Worm (Caenorhabditis elegans) whole organism, L3 larva: ENCODE measurements around the gene C33F10.11.
A peak's percentile ranks its signal among the peaks of the same experiment; 100 is the strongest.
"Not testable (repeated sequence)": the region's sequence is repeated elsewhere in the genome, so short reads cannot be mapped to it uniquely, and the experiment has no call there.

Source experiments
- aly-2 ChIP-seq: fragments of 150-350 bp; optimal IDR thresholded peaks from 2 replicates; lab custom pipeline; 2014; ENCODE audit warnings: missing biosample characterization, missing genetic modification characterization
- ama-1 ChIP-seq: fragments of 150-350 bp; optimal IDR thresholded peaks from 2 replicates; lab custom pipeline; 2018
- ceh-28 ChIP-seq: fragments of 150-350 bp; optimal IDR thresholded peaks from 2 replicates; lab custom pipeline; 2014; ENCODE audit warnings: missing biosample characterization, missing genetic modification reagents, missing genetic modification characterization
- ceh-82 ChIP-seq: fragments of 150-350 bp; optimal IDR thresholded peaks from 2 replicates; lab custom pipeline; 2014; ENCODE audit warnings: missing biosample characterization, missing genetic modification characterization
- daf-12 ChIP-seq: fragments of 150-350 bp; optimal IDR thresholded peaks from 2 replicates; lab custom pipeline; 2014; ENCODE audit warnings: missing biosample characterization, missing genetic modification reagents, missing genetic modification characterization
- elt-1 ChIP-seq: fragments of 150-350 bp; optimal IDR thresholded peaks from 2 replicates; lab custom pipeline; 2014; ENCODE audit warnings: missing biosample characterization, missing genetic modification characterization
- elt-2 ChIP-seq: sonication (generic microtip); optimal IDR thresholded peaks from 2 replicates; lab custom pipeline; 2016; ENCODE audit warnings: missing genetic modification reagents, mild to moderate bottlenecking, missing genetic modification characterization, missing compliant biosample characterization
- elt-3 ChIP-seq, 3 experiments: fragments of 150-350 bp in 1 of 3; sonication (generic microtip) in 2 of 3; optimal IDR thresholded peaks; 2 replicates in 2 of 3; 4 replicates in 1 of 3; lab custom pipeline; 2014 to 2017; ENCODE audit warnings: missing biosample characterization in 3 of 3, missing genetic modification characterization in 3 of 3
- fkh-10 ChIP-seq: sonication (generic microtip); optimal IDR thresholded peaks from 2 replicates; lab custom pipeline; 2017; ENCODE audit warnings: missing biosample characterization, missing genetic modification reagents, missing genetic modification characterization
- fos-1 ChIP-seq: fragments of 150-350 bp; optimal IDR thresholded peaks from 2 replicates; lab custom pipeline; 2014; ENCODE audit warnings: missing biosample characterization, missing genetic modification characterization
- hmg-11 ChIP-seq: sonication (generic microtip); optimal IDR thresholded peaks from 2 replicates; lab custom pipeline; 2016; ENCODE audit warnings: missing genetic modification characterization, missing compliant biosample characterization
- lin-15B ChIP-seq: fragments of 150-350 bp; optimal IDR thresholded peaks from 2 replicates; lab custom pipeline; 2014; ENCODE audit warnings: missing biosample characterization, missing genetic modification characterization
- lin-39 ChIP-seq: fragments of 150-350 bp; optimal IDR thresholded peaks from 2 replicates; lab custom pipeline; 2018; ENCODE audit warnings: missing biosample characterization, missing genetic modification reagents, missing genetic modification characterization
- lsy-12 ChIP-seq: sonication (generic microtip); optimal IDR thresholded peaks from 2 replicates; lab custom pipeline; 2016; ENCODE audit warnings: mild to moderate bottlenecking, missing genetic modification characterization, missing compliant biosample characterization
- mml-1 ChIP-seq: fragments of 150-350 bp; sonication (generic microtip); optimal IDR thresholded peaks from 3 replicates; lab custom pipeline; 2014; ENCODE audit warnings: missing biosample characterization, missing genetic modification characterization
- nfya-1 ChIP-seq: sonication (generic microtip); optimal IDR thresholded peaks from 2 replicates; lab custom pipeline; 2017; ENCODE audit warnings: missing genetic modification characterization, mild to moderate bottlenecking, missing compliant biosample characterization, antibody characterized with exemption, moderate library complexity; ENCODE audit not compliant: insufficient read depth
- nhr-11 ChIP-seq: fragments of 150-350 bp; optimal IDR thresholded peaks from 2 replicates; lab custom pipeline; 2014; ENCODE audit warnings: missing biosample characterization, missing genetic modification characterization
- nhr-23 ChIP-seq: fragments of 150-350 bp; optimal IDR thresholded peaks from 2 replicates; lab custom pipeline; 2014; ENCODE audit warnings: missing biosample characterization, missing genetic modification reagents, missing genetic modification characterization
- nhr-25 ChIP-seq: sonication (generic microtip); optimal IDR thresholded peaks from 2 replicates; lab custom pipeline; 2017; ENCODE audit warnings: missing biosample characterization, missing genetic modification characterization
- nhr-28 ChIP-seq: fragments of 150-350 bp; optimal IDR thresholded peaks from 2 replicates; lab custom pipeline; 2014; ENCODE audit warnings: missing biosample characterization, missing genetic modification characterization
- nhr-43 ChIP-seq: sonication (generic microtip); optimal IDR thresholded peaks from 2 replicates; lab custom pipeline; 2016; ENCODE audit warnings: mild to moderate bottlenecking, missing genetic modification characterization, missing compliant biosample characterization; ENCODE audit not compliant: poor library complexity, severe bottlenecking
- nhr-76 ChIP-seq: fragments of 150-350 bp; sonication (generic microtip); optimal IDR thresholded peaks from 5 replicates; lab custom pipeline; 2014; ENCODE audit warnings: missing biosample characterization, missing genetic modification characterization
- nhr-77 ChIP-seq: fragments of 150-350 bp; optimal IDR thresholded peaks from 2 replicates; lab custom pipeline; 2014; ENCODE audit warnings: missing biosample characterization, missing genetic modification characterization
- pha-4 ChIP-seq: fragments of 150-350 bp; optimal IDR thresholded peaks from 2 replicates; lab custom pipeline; 2014; ENCODE audit warnings: missing biosample characterization, missing genetic modification reagents, missing genetic modification characterization
- sea-2 ChIP-seq: fragments of 150-350 bp; sonication (generic microtip); optimal IDR thresholded peaks from 4 replicates; lab custom pipeline; 2014; ENCODE audit warnings: missing biosample characterization, missing genetic modification reagents, missing genetic modification characterization
- skn-1 ChIP-seq: fragments of 150-350 bp; optimal IDR thresholded peaks from 2 replicates; lab custom pipeline; 2014; ENCODE audit warnings: missing biosample characterization, missing genetic modification characterization
- snpc-4 ChIP-seq: fragments of 150-350 bp; optimal IDR thresholded peaks from 2 replicates; lab custom pipeline; 2014; ENCODE audit warnings: missing biosample characterization, missing genetic modification characterization
- tbx-2 ChIP-seq: sonication (generic microtip); optimal IDR thresholded peaks from 2 replicates; lab custom pipeline; 2016; ENCODE audit warnings: mild to moderate bottlenecking, missing genetic modification characterization, missing compliant biosample characterization
- unc-39 ChIP-seq: sonication (generic microtip); optimal IDR thresholded peaks from 4 replicates; lab custom pipeline; 2017; ENCODE audit warnings: missing biosample characterization, missing genetic modification characterization
- unc-62 ChIP-seq: fragments of 150-350 bp; sonication (generic microtip); optimal IDR thresholded peaks from 4 replicates; lab custom pipeline; 2014; ENCODE audit warnings: missing biosample characterization, missing genetic modification reagents, missing genetic modification characterization
- ztf-11 ChIP-seq: fragments of 150-350 bp; optimal IDR thresholded peaks from 2 replicates; lab custom pipeline; 2014; ENCODE audit warnings: missing biosample characterization, missing genetic modification characterization
- ztf-4 ChIP-seq: fragments of 150-350 bp; optimal IDR thresholded peaks from 2 replicates; lab custom pipeline; 2014; ENCODE audit warnings: missing biosample characterization, missing genetic modification characterization

Gene C33F10.11

DNA sequence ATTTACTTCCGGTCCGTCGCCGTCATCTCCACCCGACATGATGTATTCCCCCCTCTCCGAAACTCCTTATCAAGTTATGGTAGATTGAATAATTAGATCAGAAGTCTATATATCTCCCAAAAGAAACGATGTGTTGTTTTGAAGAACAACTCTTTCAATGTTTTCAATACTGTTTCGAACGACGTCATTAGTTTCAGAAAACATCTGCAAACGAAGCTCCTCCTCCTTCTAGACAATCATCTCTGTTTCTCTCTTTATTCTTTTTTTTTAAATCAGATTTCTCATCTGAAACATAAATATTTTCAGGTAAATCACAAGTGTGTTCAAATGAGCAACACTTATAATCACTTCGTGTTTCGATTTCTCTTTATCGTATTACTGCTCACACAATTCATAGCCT, 15.2 kb upstream of the C33F10.11 start, which contains the start of gene T23B7.3:
T23B7.3 (plus strand) TSS at position 301 of the 400 bp plus-strand sequence.
- TF ChIP-seq nfya-1 (tag; lab: Kevin White, UChicago) (no peak), mml-1 (tag; lab: Kevin White, UChicago) (no peak), tbx-2 (tag; lab: Kevin White, UChicago) (no peak)

ce11 chrII:4842143-4842658, 7.5 kb upstream of the C33F10.11 start, which contains the start of the genes T23B7.2 and nspd-4:
Gene T23B7.2 (minus strand): TSS chrII:4842243.
Gene nspd-4 (plus strand): TSS chrII:4842608.
- TF ChIP-seq aly-2 (tag; lab: Kevin White, UChicago); fkh-10 (GFP tag; lab: Kevin White, UChicago); nhr-11 (tag; lab: Kevin White, UChicago): not testable (repeated sequence)

DNA sequence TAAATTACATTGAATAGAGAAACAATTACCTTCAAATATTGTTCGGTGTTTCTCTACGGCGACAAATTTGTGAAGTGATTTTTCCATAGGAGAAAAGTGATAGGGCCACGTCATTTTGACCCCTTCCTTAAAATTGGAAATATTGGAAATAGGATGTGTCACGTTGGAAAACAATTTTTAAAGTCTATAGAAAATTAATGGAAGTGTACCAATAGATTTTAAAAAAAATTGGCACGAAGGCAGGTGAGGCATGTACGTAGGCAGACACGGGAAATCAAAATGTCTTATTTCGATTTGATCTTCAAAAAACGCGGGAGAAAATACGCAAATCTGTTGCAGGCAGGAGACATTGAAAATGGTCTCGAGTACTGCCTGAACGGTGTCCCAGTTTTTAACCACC, 3.0 kb upstream of the C33F10.11 start, which contains the start of gene C33F10.12:
C33F10.12 (minus strand) TSS at position 101 of the 400 bp plus-strand sequence.
- no peak for TF ChIP-seq snpc-4 (tag; lab: Kevin White, UChicago)
- TF ChIP-seq elt-1: no peak
- no peak for TF ChIP-seq fkh-10 (GFP tag; lab: Kevin White, UChicago)
- no peak for TF ChIP-seq pha-4 (tag; lab: Kevin White, UChicago)
- TF ChIP-seq ztf-11: no peak
- no peak for TF ChIP-seq elt-3 (tag; optimal IDR thresholded peaks at IDR 0.05; lab: Kevin White, UChicago)
- TF ChIP-seq ceh-82 (tag; lab: Kevin White, UChicago): no peak
- no peak for TF ChIP-seq lin-39
- TF ChIP-seq aly-2 (tag; lab: Kevin White, UChicago): no peak
- TF ChIP-seq nhr-77 (tag; lab: Kevin White, UChicago): no peak
- TF ChIP-seq fos-1: no peak
- no peak for TF ChIP-seq ceh-28
- no peak for TF ChIP-seq skn-1 (tag; lab: Kevin White, UChicago)
- no peak for TF ChIP-seq ztf-4 (tag; lab: Kevin White, UChicago)
- no peak for TF ChIP-seq lin-15B
- no peak for TF ChIP-seq nhr-28

DNA sequence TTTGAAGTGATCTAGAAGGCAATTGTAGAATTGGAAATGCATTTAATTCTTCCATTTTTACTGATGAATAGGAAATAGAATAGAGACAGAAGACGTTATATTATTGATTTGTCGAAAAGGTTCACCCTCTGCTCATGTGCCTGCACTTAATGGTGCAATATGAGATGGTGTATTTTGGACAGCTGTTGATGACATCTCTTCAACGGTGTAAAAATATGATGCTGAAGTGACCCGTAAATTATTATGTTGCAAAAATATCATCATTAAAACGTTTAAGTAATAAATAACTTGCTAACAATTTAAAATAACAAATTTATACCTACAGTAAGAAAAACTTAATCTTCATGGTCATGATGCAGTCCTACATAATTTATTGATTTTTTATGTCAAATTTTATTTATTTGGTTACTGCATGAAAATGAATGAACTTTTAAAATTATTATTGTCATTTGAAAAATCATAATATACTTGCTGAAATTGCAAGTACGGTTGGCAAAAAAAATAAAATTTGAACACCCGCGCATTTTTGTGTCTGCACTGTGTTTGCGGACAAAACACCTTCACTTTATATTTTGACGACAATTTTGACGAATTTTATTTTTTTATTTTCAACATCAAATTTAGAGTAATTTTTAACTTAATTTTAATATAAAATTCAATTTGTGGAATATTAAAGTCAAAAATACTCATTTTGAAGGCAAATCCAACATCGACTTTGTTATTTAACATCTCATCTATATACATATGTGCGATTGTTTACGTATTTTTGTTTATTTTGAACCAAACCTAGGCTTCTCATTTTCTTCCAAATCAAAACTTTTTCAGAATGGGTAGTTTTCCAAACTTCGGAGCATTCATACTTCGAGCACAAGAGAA, 6.7 kb downstream of the C33F10.11 start, which contains the start of the genes fbxb-88 and tbck-1:
fbxb-88 (minus strand) TSS at position 151 of the 876 bp plus-strand sequence.
tbck-1 (plus strand) TSS at position 826 of the 876 bp plus-strand sequence.
- peak; percentile 63 for TF ChIP-seq nfya-1 (tag; lab: Kevin White, UChicago)
- peak; percentile 40 for TF ChIP-seq lin-15B
- TF ChIP-seq ceh-28: peak; percentile 5
- no peak for TF ChIP-seq unc-39 (tag; lab: Kevin White, UChicago)

DNA sequence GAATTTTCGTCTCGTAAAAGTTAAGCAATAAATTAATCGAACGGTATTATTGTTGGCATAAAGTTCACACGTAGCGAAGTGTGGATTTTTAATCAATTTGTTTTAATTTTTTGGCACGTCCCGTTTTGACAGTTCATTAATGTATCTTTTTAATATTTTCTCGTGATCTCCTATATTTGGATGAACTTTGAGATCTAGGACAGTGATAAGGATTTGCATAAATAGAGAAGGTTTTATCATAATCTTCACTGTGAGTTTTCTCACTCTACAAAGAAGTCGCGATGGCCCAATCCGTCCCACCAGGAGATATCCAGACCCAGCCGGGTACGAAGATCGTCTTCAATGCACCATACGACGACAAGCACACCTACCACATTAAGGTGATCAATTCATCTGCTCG, 9.5 kb downstream of the C33F10.11 start, which contains the start of the genes C33F10.8 and msp-40:
C33F10.8 (minus strand) TSS at position 101 of the 400 bp plus-strand sequence.
msp-40 (plus strand) TSS at position 282 of the 400 bp plus-strand sequence.
- TF ChIP-seq nfya-1 (tag; lab: Kevin White, UChicago); lsy-12; unc-62: not testable (repeated sequence)

ce11 chrII:4822610-4823009, 12.1 kb downstream of the C33F10.11 start:
- TF ChIP-seq elt-2 (tag; lab: Kevin White, UChicago) (no peak), ama-1 (no peak), ztf-11 (no peak), hmg-11 (tag; lab: Kevin White, UChicago) (no peak), nhr-76 (tag; lab: Kevin White, UChicago) (no peak)

ce11 chrII:4821739-4822138, 12.9 kb downstream of the C33F10.11 start, which contains the start of gene lact-5:
Gene lact-5 (minus strand): TSS chrII:4821739.
- TF ChIP-seq nhr-11 (tag; lab: Kevin White, UChicago) (no peak), sea-2 (GFP tag; lab: Kevin White, UChicago) (no peak), nhr-25 (tag; lab: Kevin White, UChicago) (peak; percentile 43), elt-3 (tag; optimal IDR thresholded peaks at IDR 0.05; lab: Kevin White, UChicago) (peak in 1 of 3 experiments; percentile 10), nhr-23 (tag; lab: Kevin White, UChicago) (peak; percentile 66), nhr-43 (tag; lab: Kevin White, UChicago) (peak; percentile 16), daf-12 (tag; lab: Kevin White, UChicago) (no peak)
